Worm (Caenorhabditis elegans) whole organism, mixed stage, embryonic: ENCODE measurements around the gene F54C8.6.

Source experiments
- M03D4.4 ChIP-seq: sonication (generic microtip); optimal IDR thresholded peaks from 2 replicates; lab custom pipeline; 2017; ENCODE audit warnings: mild to moderate bottlenecking, missing genetic modification characterization, missing compliant biosample characterization
- bed-3 ChIP-seq: fragments of 200-800 bp; sonication (Bioruptor generic); optimal IDR thresholded peaks from 3 replicates; lab custom pipeline; 2018; ENCODE audit warnings: mild to moderate bottlenecking, missing genetic modification characterization, moderate library complexity, missing compliant biosample characterization
- blmp-1 ChIP-seq: fragments of 150-350 bp; optimal IDR thresholded peaks from 2 replicates; lab custom pipeline; 2014; ENCODE audit warnings: missing biosample characterization, missing genetic modification characterization
- ceh-39 ChIP-seq: fragments of 150-350 bp; optimal IDR thresholded peaks from 2 replicates; lab custom pipeline; 2014; ENCODE audit warnings: missing biosample characterization, missing genetic modification characterization
- ceh-43 ChIP-seq: fragments of 200-800 bp; sonication (Bioruptor generic); optimal IDR thresholded peaks from 2 replicates; lab custom pipeline; 2018; ENCODE audit warnings: mild to moderate bottlenecking, missing genetic modification characterization, moderate library complexity, missing compliant biosample characterization
- ceh-83 ChIP-seq: fragments of 200-800 bp; sonication (Bioruptor generic); optimal IDR thresholded peaks from 2 replicates; lab custom pipeline; 2018; ENCODE audit warnings: mild to moderate bottlenecking, missing genetic modification characterization, missing compliant biosample characterization
- ces-1 ChIP-seq: fragments of 150-350 bp; optimal IDR thresholded peaks from 2 replicates; lab custom pipeline; 2014; ENCODE audit warnings: missing biosample characterization, missing genetic modification reagents, missing genetic modification characterization
- cnd-1 ChIP-seq: fragments of 200-800 bp; sonication (Bioruptor generic); optimal IDR thresholded peaks from 2 replicates; lab custom pipeline; 2018; ENCODE audit warnings: mild to moderate bottlenecking, missing genetic modification characterization, missing compliant biosample characterization
- drap-1 ChIP-seq: fragments of 200-800 bp; sonication (Bioruptor generic); optimal IDR thresholded peaks from 3 replicates; lab custom pipeline; 2018; ENCODE audit warnings: mild to moderate bottlenecking, missing genetic modification characterization, missing compliant biosample characterization
- elt-1 ChIP-seq: sonication (generic microtip); optimal IDR thresholded peaks from 2 replicates; lab custom pipeline; 2017; ENCODE audit warnings: missing genetic modification characterization, mild to moderate bottlenecking, missing compliant biosample characterization, antibody characterized with exemption, moderate library complexity, borderline replicate concordance; ENCODE audit not compliant: insufficient read depth
- elt-3 ChIP-seq: fragments of 150-350 bp; optimal IDR thresholded peaks from 2 replicates; lab custom pipeline; 2014; ENCODE audit warnings: missing biosample characterization, missing genetic modification characterization
- flh-1 ChIP-seq: fragments of 200-800 bp; sonication (Bioruptor generic); optimal IDR thresholded peaks from 2 replicates; lab custom pipeline; 2018; ENCODE audit warnings: mild to moderate bottlenecking, missing genetic modification characterization, moderate library complexity, missing compliant biosample characterization
- ham-2 ChIP-seq: fragments of 200-800 bp; sonication (Bioruptor generic); optimal IDR thresholded peaks from 2 replicates; lab custom pipeline; 2018; ENCODE audit warnings: mild to moderate bottlenecking, missing genetic modification characterization, missing compliant biosample characterization
- hlh-1 ChIP-seq: fragments of 150-350 bp; optimal IDR thresholded peaks from 2 replicates; lab custom pipeline; 2014; ENCODE audit warnings: missing biosample characterization, missing genetic modification reagents, missing genetic modification characterization
- lin-13 ChIP-seq: fragments of 150-350 bp; optimal IDR thresholded peaks from 2 replicates; lab custom pipeline; 2014; ENCODE audit warnings: missing biosample characterization, missing genetic modification characterization
- lin-32 ChIP-seq: fragments of 200-800 bp; sonication (Bioruptor generic); optimal IDR thresholded peaks from 2 replicates; lab custom pipeline; 2018; ENCODE audit warnings: mild to moderate bottlenecking, missing genetic modification characterization, missing compliant biosample characterization
- lsy-2 ChIP-seq: fragments of 150-350 bp; optimal IDR thresholded peaks from 2 replicates; lab custom pipeline; 2014; ENCODE audit warnings: missing biosample characterization, missing genetic modification characterization
- mab-5 ChIP-seq: fragments of 150-350 bp; optimal IDR thresholded peaks from 2 replicates; lab custom pipeline; 2014; ENCODE audit warnings: missing biosample characterization, missing genetic modification characterization
- mep-1 ChIP-seq: fragments of 150-350 bp; optimal IDR thresholded peaks from 2 replicates; lab custom pipeline; 2017; ENCODE audit warnings: missing biosample characterization, missing genetic modification reagents, missing genetic modification characterization, inconsistent platforms
- mls-2 ChIP-seq: sonication (generic microtip); optimal IDR thresholded peaks from 2 replicates; lab custom pipeline; 2016; ENCODE audit warnings: mild to moderate bottlenecking, missing genetic modification characterization, moderate library complexity, missing compliant biosample characterization
- nhr-12 ChIP-seq: fragments of 150-350 bp; optimal IDR thresholded peaks from 2 replicates; lab custom pipeline; 2014; ENCODE audit warnings: missing biosample characterization, missing genetic modification characterization
- nhr-2 ChIP-seq: fragments of 150-350 bp; optimal IDR thresholded peaks from 2 replicates; lab custom pipeline; 2014; ENCODE audit warnings: missing biosample characterization, missing genetic modification characterization
- nhr-237 ChIP-seq: fragments of 150-350 bp; optimal IDR thresholded peaks from 2 replicates; lab custom pipeline; 2014; ENCODE audit warnings: missing biosample characterization, missing genetic modification characterization
- nhr-28 ChIP-seq: fragments of 150-350 bp; optimal IDR thresholded peaks from 2 replicates; lab custom pipeline; 2014; ENCODE audit warnings: missing biosample characterization, missing genetic modification characterization
- nhr-76 ChIP-seq: sonication (generic microtip); optimal IDR thresholded peaks from 2 replicates; lab custom pipeline; 2017; ENCODE audit warnings: missing biosample characterization, missing genetic modification characterization
- pha-4 ChIP-seq: fragments of 150-350 bp; optimal IDR thresholded peaks from 2 replicates; lab custom pipeline; 2018; ENCODE audit warnings: missing biosample characterization, missing genetic modification reagents, missing genetic modification characterization
- sem-2 ChIP-seq: fragments of 200-800 bp; sonication (Bioruptor generic); optimal IDR thresholded peaks from 2 replicates; lab custom pipeline; 2018; ENCODE audit warnings: mild to moderate bottlenecking, missing genetic modification characterization, missing compliant biosample characterization
- snpc-4 ChIP-seq: fragments of 150-350 bp; optimal IDR thresholded peaks from 2 replicates; lab custom pipeline; 2014; ENCODE audit warnings: missing biosample characterization, missing genetic modification characterization
- sptf-1 ChIP-seq: sonication (generic microtip); optimal IDR thresholded peaks from 2 replicates; lab custom pipeline; 2017; ENCODE audit warnings: mild to moderate bottlenecking, missing genetic modification characterization, moderate library complexity, missing compliant biosample characterization
- tbx-8 ChIP-seq: fragments of 200-800 bp; sonication (Bioruptor generic); optimal IDR thresholded peaks from 2 replicates; lab custom pipeline; 2018; ENCODE audit warnings: mild to moderate bottlenecking, missing genetic modification characterization, moderate library complexity, missing compliant biosample characterization
- unc-120 ChIP-seq: sonication (generic microtip); optimal IDR thresholded peaks from 2 replicates; lab custom pipeline; 2017; ENCODE audit warnings: missing genetic modification characterization, missing compliant biosample characterization; ENCODE audit not compliant: poor library complexity, severe bottlenecking
- unc-39 ChIP-seq: fragments of 150-350 bp; optimal IDR thresholded peaks from 2 replicates; lab custom pipeline; 2014; ENCODE audit warnings: missing biosample characterization, missing genetic modification characterization
- unc-62 ChIP-seq: fragments of 150-350 bp; optimal IDR thresholded peaks from 2 replicates; lab custom pipeline; 2014; ENCODE audit warnings: missing biosample characterization, missing genetic modification reagents, missing genetic modification characterization
- zip-8 ChIP-seq: fragments of 150-350 bp; optimal IDR thresholded peaks from 2 replicates; lab custom pipeline; 2014; ENCODE audit warnings: missing biosample characterization, missing genetic modification characterization
- ztf-11 ChIP-seq: fragments of 150-350 bp; optimal IDR thresholded peaks from 2 replicates; lab custom pipeline; 2014; ENCODE audit warnings: missing biosample characterization, missing genetic modification characterization

Gene F54C8.6

DNA sequence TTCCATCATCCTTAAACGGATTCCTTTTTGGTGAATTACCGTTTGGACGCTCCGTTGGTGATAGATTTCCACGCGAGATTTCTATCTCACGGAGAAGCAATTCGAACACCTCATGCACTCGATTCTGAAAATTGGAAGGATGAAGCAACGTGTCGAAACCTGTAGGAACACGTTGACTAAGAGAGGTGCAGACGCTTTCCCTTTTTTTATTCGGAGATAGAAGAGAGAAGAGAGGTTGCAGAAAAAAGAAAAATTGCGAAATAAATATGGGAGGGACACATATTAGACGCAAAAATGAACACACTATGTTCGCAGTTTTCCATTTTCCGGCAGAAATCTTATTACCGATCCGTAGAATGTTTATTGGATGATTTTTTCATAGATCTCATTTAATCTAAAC lies 5.0 kb upstream of the F54C8.6 start:
- TF ChIP-seq flh-1 (GFP tag; lab: Kevin White, UChicago), result no peak
- TF ChIP-seq nhr-28 (tag; lab: Kevin White, UChicago), result no peak
- no peak for TF ChIP-seq unc-120 (tag; lab: Kevin White, UChicago)
- TF ChIP-seq mab-5, result no peak
- TF ChIP-seq tbx-8, result no peak
- TF ChIP-seq nhr-237 (tag; lab: Kevin White, UChicago), result no peak
- no peak for TF ChIP-seq nhr-12 (tag; lab: Kevin White, UChicago)
- no peak for TF ChIP-seq lin-32
- TF ChIP-seq sem-2 (GFP tag; lab: Kevin White, UChicago), result no peak
- no peak for TF ChIP-seq ceh-39 (tag; lab: Kevin White, UChicago)
- TF ChIP-seq ces-1 (GFP tag; lab: Kevin White, UChicago), result no peak
- TF ChIP-seq ceh-43, result no peak
- no peak for TF ChIP-seq pha-4 (tag; lab: Kevin White, UChicago)
- TF ChIP-seq zip-8, result no peak
- TF ChIP-seq unc-62 (GFP tag; lab: Kevin White, UChicago), result no peak
- TF ChIP-seq blmp-1 (tag; lab: Kevin White, UChicago), result no peak
- TF ChIP-seq sptf-1 (tag; lab: Kevin White, UChicago), result no peak

DNA sequence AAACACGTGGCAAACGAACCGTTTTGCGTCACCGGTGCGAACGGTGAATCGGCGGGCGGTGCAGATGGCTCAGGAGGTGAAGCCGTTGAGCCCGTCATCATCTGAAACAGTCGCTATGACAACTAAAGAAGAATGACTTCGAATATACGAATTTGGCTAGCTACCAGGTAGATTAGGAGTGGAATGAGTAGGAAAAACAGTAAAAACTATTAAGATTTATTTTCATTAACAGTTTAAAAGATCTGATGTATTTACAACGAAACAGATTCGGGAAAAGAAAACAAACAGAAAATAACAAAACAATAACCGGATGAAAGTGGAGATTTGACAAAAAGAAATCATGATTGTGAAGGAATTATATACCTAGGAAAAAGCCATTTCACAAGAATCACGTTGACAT lies 4.2 kb upstream of the F54C8.6 start, which contains the start of gene F54C8.7:
TSS of gene F54C8.7 (minus strand) at position 101 of the 400 bp plus-strand sequence.
- TF ChIP-seq zip-8, result no peak
- no peak for TF ChIP-seq mep-1 (tag; lab: Kevin White, UChicago)
- no peak for TF ChIP-seq nhr-76 (tag; lab: Kevin White, UChicago)
- no peak for TF ChIP-seq unc-62 (GFP tag; lab: Kevin White, UChicago)
- no peak for TF ChIP-seq tbx-8
- no peak for TF ChIP-seq nhr-2 (tag; lab: Kevin White, UChicago)
- TF ChIP-seq nhr-28 (tag; lab: Kevin White, UChicago), result no peak
- no peak for TF ChIP-seq mab-5
- TF ChIP-seq snpc-4 (tag; lab: Kevin White, UChicago), result no peak
- no peak for TF ChIP-seq ham-2 (GFP tag; lab: Kevin White, UChicago)
- no peak for TF ChIP-seq ceh-43
- no peak for TF ChIP-seq nhr-237 (tag; lab: Kevin White, UChicago)
- no peak for TF ChIP-seq unc-120 (tag; lab: Kevin White, UChicago)
- TF ChIP-seq flh-1 (GFP tag; lab: Kevin White, UChicago), result no peak
- TF ChIP-seq ceh-83 (GFP tag; lab: Kevin White, UChicago), result no peak
- no peak for TF ChIP-seq sptf-1 (tag; lab: Kevin White, UChicago)
- TF ChIP-seq ztf-11, result no peak
- TF ChIP-seq hlh-1 (tag; lab: Kevin White, UChicago), result no peak
- no peak for TF ChIP-seq M03D4.4 (tag; lab: Kevin White, UChicago)
- TF ChIP-seq nhr-12 (tag; lab: Kevin White, UChicago), result no peak

DNA sequence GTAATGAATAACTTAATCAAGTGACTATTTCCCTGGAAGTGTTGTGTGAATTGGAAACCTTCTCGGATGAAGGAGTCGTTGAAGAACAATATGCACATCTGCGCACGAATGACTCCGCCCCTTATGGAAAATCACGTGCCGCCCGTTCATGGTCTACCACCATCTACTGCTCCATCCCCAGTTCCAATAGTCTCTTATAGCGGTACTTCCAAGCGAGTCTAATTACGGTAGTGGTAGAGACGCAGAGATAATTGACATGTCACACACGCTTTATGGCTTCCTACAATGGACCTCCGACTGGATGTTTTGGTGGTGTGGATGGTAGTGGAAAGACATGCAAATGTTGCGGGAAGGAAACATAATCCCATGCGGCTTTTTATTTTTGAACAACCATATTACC lies 1.2 kb upstream of the F54C8.6 start:
- TF ChIP-seq M03D4.4 (tag; lab: Kevin White, UChicago) (no peak), elt-3 (no peak), elt-1 (tag; lab: Kevin White, UChicago) (no peak), lin-13 (no peak), unc-39 (tag; lab: Kevin White, UChicago) (peak; percentile 16), nhr-76 (tag; lab: Kevin White, UChicago) (no peak), blmp-1 (tag; lab: Kevin White, UChicago) (no peak), cnd-1 (tag; lab: Kevin White, UChicago) (peak; percentile 11), ces-1 (GFP tag; lab: Kevin White, UChicago) (peak; percentile 72), sem-2 (GFP tag; lab: Kevin White, UChicago) (no peak), ceh-39 (tag; lab: Kevin White, UChicago) (no peak), nhr-12 (tag; lab: Kevin White, UChicago) (no peak), ham-2 (GFP tag; lab: Kevin White, UChicago) (peak; percentile 76), mep-1 (tag; lab: Kevin White, UChicago) (peak; percentile 11), drap-1 (GFP tag; lab: Kevin White, UChicago) (no peak), flh-1 (GFP tag; lab: Kevin White, UChicago) (no peak), ztf-11 (peak; percentile 24), sptf-1 (tag; lab: Kevin White, UChicago) (peak; percentile 45), nhr-28 (tag; lab: Kevin White, UChicago) (no peak), nhr-2 (tag; lab: Kevin White, UChicago) (peak; percentile 96), bed-3 (GFP tag; lab: Kevin White, UChicago) (no peak), nhr-237 (tag; lab: Kevin White, UChicago) (no peak), ceh-43 (peak; percentile 67), mls-2 (tag; lab: Kevin White, UChicago) (peak; percentile 83), lsy-2 (tag; lab: Kevin White, UChicago) (peak; percentile 63), unc-62 (GFP tag; lab: Kevin White, UChicago) (peak; percentile 22), lin-32 (peak; percentile 5), hlh-1 (tag; lab: Kevin White, UChicago) (no peak)
